Worm (Caenorhabditis elegans): ENCODE results near the gene C54D10.3.

- no peak for TF ChIP-seq ztf-11 (tag; optimal IDR thresholded peaks at IDR 0.05)
- TF ChIP-seq snpc-4 (tag; optimal IDR thresholded peaks at IDR 0.05): no peak
- TF ChIP-seq nfya-1 (tag; optimal IDR thresholded peaks at IDR 0.05; ENCODE audit: insufficient read depth): no peak
- TF ChIP-seq fkh-2 (tag; optimal IDR thresholded peaks at IDR 0.05): no peak
- TF ChIP-seq mml-1 (tag; optimal IDR thresholded peaks at IDR 0.05): no peak
- TF ChIP-seq fkh-10 (GFP tag; optimal IDR thresholded peaks at IDR 0.05): no peak
- TF ChIP-seq R02D3.7 (tag; optimal IDR thresholded peaks at IDR 0.05): no peak
- no peak for TF ChIP-seq nhr-25 (tag; optimal IDR thresholded peaks at IDR 0.05)
- TF ChIP-seq aly-2 (tag; optimal IDR thresholded peaks at IDR 0.05): no peak
- no peak for TF ChIP-seq ama-1 (optimal IDR thresholded peaks at IDR 0.05)
- no peak for TF ChIP-seq mdl-1 (tag; optimal IDR thresholded peaks at IDR 0.05)
Measured at ce11 chrV:12402355-12402754, 16.0 kb upstream of the C54D10.3 start, which contains the start of gene K01D12.8.
